Worm (Caenorhabditis elegans): ENCODE data around the gene ZK632.11.

Gene ZK632.11

ce11 chrIII:9780665-9781304 lies 46.9 kb upstream of the ZK632.11 start, which contains the start of gene vha-1:
TSS of gene vha-1 (plus strand) at chrIII:9781254.
- no peak for TF ChIP-seq lin-39 (tag; optimal IDR thresholded peaks at IDR 0.05)
- peak; percentile 85 for TF ChIP-seq lin-13 (GFP tag; optimal IDR thresholded peaks at IDR 0.05)
- TF ChIP-seq ztf-4 (tag; optimal IDR thresholded peaks at IDR 0.05), result peak; percentile 65
- TF ChIP-seq skn-1 (tag; optimal IDR thresholded peaks at IDR 0.05), result no peak
- TF ChIP-seq alr-1 (tag; optimal IDR thresholded peaks at IDR 0.05), result no peak
- TF ChIP-seq C34F6.9 (tag; optimal IDR thresholded peaks at IDR 0.05), result peak; percentile 98
- peak; percentile 56 for TF ChIP-seq blmp-1 (tag; optimal IDR thresholded peaks at IDR 0.05; ENCODE audit: insufficient read depth)
- TF ChIP-seq ceh-16 (tag; optimal IDR thresholded peaks at IDR 0.05), result no peak
- TF ChIP-seq ceh-82 (tag; optimal IDR thresholded peaks at IDR 0.05), result peak; percentile 55
- peak; percentile 11 for TF ChIP-seq R02D3.7 (tag; optimal IDR thresholded peaks at IDR 0.05)
- TF ChIP-seq unc-39 (tag; optimal IDR thresholded peaks at IDR 0.05), result no peak
- TF ChIP-seq ztf-1 (GFP tag; conservative IDR thresholded peaks at IDR 0.05), result no peak
- TF ChIP-seq nhr-23 (tag; optimal IDR thresholded peaks at IDR 0.05), result no peak
- peak; percentile 74 for TF ChIP-seq F13H6.1 (tag; optimal IDR thresholded peaks at IDR 0.05)
- TF ChIP-seq snpc-4 (tag; optimal IDR thresholded peaks at IDR 0.05), result peak; percentile 53
- peak; percentile 78 to 94 for TF ChIP-seq lsy-2 (tag; optimal IDR thresholded peaks at IDR 0.05)
- peak; percentile 69 for TF ChIP-seq zag-1 (tag; optimal IDR thresholded peaks at IDR 0.05)
- TF ChIP-seq mdl-1 (tag; optimal IDR thresholded peaks at IDR 0.05), result peak in 1 of 2 experiments; percentile 41
- peak; percentile 78 for TF ChIP-seq ama-1 (optimal IDR thresholded peaks at IDR 0.05)
- no peak for TF ChIP-seq peb-1 (tag; optimal IDR thresholded peaks at IDR 0.05)
- TF ChIP-seq sma-9 (GFP tag; optimal IDR thresholded peaks at IDR 0.05), result peak; percentile 40
- TF ChIP-seq sma-9 (tag; optimal IDR thresholded peaks at IDR 0.05), result no peak
- no peak for TF ChIP-seq Y55F3AM.14 (GFP tag; optimal IDR thresholded peaks at IDR 0.05)
- TF ChIP-seq ztf-11 (tag; optimal IDR thresholded peaks at IDR 0.05), result no peak
- TF ChIP-seq mbf-1 (tag; optimal IDR thresholded peaks at IDR 0.05), result no peak
- TF ChIP-seq ZK546.5 (tag; optimal IDR thresholded peaks at IDR 0.05), result peak; percentile 42
- peak; percentile 99 for TF ChIP-seq fos-1 (tag; optimal IDR thresholded peaks at IDR 0.05)
- peak; percentile 75 for TF ChIP-seq nhr-25 (tag; optimal IDR thresholded peaks at IDR 0.05)
- peak; percentile 88 for TF ChIP-seq nhr-129 (tag; optimal IDR thresholded peaks at IDR 0.05)
- no peak for TF ChIP-seq nhr-11 (tag; optimal IDR thresholded peaks at IDR 0.05)
- TF ChIP-seq elt-3 (tag; optimal IDR thresholded peaks at IDR 0.05), result no peak
- no peak for TF ChIP-seq elt-1 (tag; optimal IDR thresholded peaks at IDR 0.05)
- TF ChIP-seq unc-62 (GFP tag; optimal IDR thresholded peaks at IDR 0.05), result no peak
- TF ChIP-seq lin-11 (tag; optimal IDR thresholded peaks at IDR 0.05), result peak; percentile 67
- TF ChIP-seq unc-55 (GFP tag; optimal IDR thresholded peaks at IDR 0.05), result peak; percentile 97
- peak; percentile 81 for TF ChIP-seq nhr-21 (tag; optimal IDR thresholded peaks at IDR 0.05)
- no peak for TF ChIP-seq nhr-12 (tag; optimal IDR thresholded peaks at IDR 0.05)
- TF ChIP-seq nhr-6 (tag; optimal IDR thresholded peaks at IDR 0.05), result peak; percentile 39
- TF ChIP-seq gmeb-1 (tag; optimal IDR thresholded peaks at IDR 0.05), result peak; percentile 79
- TF ChIP-seq aly-2 (tag; optimal IDR thresholded peaks at IDR 0.05), result no peak
- TF ChIP-seq nhr-237 (tag; optimal IDR thresholded peaks at IDR 0.05), result no peak
- TF ChIP-seq mab-5 (tag; optimal IDR thresholded peaks at IDR 0.05), result peak; percentile 43
- peak; percentile 46 for TF ChIP-seq egl-27 (tag; optimal IDR thresholded peaks at IDR 0.05)
- peak; percentile 95 for TF ChIP-seq crh-2 (tag; optimal IDR thresholded peaks at IDR 0.05)
- TF ChIP-seq sma-3 (GFP tag; optimal IDR thresholded peaks at IDR 0.05), result peak; percentile 83

- TF ChIP-seq gmeb-1 (tag; optimal IDR thresholded peaks at IDR 0.05) (no peak), aly-2 (tag; optimal IDR thresholded peaks at IDR 0.05) (no peak), fos-1 (tag; optimal IDR thresholded peaks at IDR 0.05) (peak; percentile 29), lin-11 (tag; optimal IDR thresholded peaks at IDR 0.05) (peak; percentile 22), lin-39 (tag; optimal IDR thresholded peaks at IDR 0.05) (no peak), mdl-1 (tag; optimal IDR thresholded peaks at IDR 0.05) (no peak), sma-9 (GFP tag; optimal IDR thresholded peaks at IDR 0.05) (no peak), sma-9 (tag; optimal IDR thresholded peaks at IDR 0.05) (no peak), lin-13 (GFP tag; optimal IDR thresholded peaks at IDR 0.05) (no peak), nhr-129 (tag; optimal IDR thresholded peaks at IDR 0.05) (peak; percentile 1), nhr-237 (tag; optimal IDR thresholded peaks at IDR 0.05) (no peak), mab-5 (tag; optimal IDR thresholded peaks at IDR 0.05) (no peak), unc-55 (GFP tag; optimal IDR thresholded peaks at IDR 0.05) (no peak), sma-3 (GFP tag; optimal IDR thresholded peaks at IDR 0.05) (peak; percentile 15), unc-62 (GFP tag; optimal IDR thresholded peaks at IDR 0.05) (no peak)
Measured at ce11 chrIII:9782011-9782436, 45.7 kb upstream of the ZK632.11 start, which contains the start of gene vha-2. TSS of gene vha-2 (plus strand) at chrIII:9782164.
